Worm (Caenorhabditis elegans): Measurements from ENCODE around the gene cut-3.

DNA sequence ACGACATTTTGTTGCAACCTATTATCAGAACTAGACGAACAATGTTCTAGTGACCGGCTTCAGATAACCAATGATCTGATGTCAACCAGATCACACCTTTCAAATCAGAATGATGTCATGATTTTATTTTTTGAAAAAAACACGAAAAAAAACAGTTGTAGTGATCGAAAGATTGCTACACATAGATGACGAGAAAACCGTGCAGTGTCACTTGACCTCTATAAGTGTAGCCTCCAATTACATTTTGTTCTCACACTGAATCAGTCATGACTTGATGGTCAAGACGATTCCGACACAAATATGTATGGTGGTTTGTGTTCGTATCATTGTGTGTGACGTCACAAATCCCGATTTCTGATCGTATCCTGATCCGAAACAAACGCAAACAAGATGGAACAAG, 6.5 kb downstream of the cut-3 start:
- no peak for TF ChIP-seq pha-4 (tag; optimal IDR thresholded peaks at IDR 0.05)
- no peak for TF ChIP-seq pqm-1 (tag; optimal IDR thresholded peaks at IDR 0.05)
- TF ChIP-seq Y22D7AL.16 (tag; optimal IDR thresholded peaks at IDR 0.05), result no peak
- TF ChIP-seq fkh-10 (GFP tag; optimal IDR thresholded peaks at IDR 0.05), result no peak

All from whole organism, late embryonic.